Worm (Caenorhabditis elegans): Measurements from ENCODE around the gene C33B4.2.

C33B4.2 gene

ce11 chrII:11361751-11362150, 10.2 kb downstream of the C33B4.2 start:
- TF ChIP-seq let-607 (tag; optimal IDR thresholded peaks at IDR 0.05) (no peak), F10E7.11 (tag; optimal IDR thresholded peaks at IDR 0.05) (no peak), ztf-26 (tag; optimal IDR thresholded peaks at IDR 0.05) (no peak), F55B11.4 (tag; optimal IDR thresholded peaks at IDR 0.05; ENCODE audit: borderline replicate concordance, insufficient read depth) (no peak), F49E8.2 (tag; optimal IDR thresholded peaks at IDR 0.05; ENCODE audit: insufficient read depth) (no peak), ZK185.1 (tag; optimal IDR thresholded peaks at IDR 0.05; ENCODE audit: poor library complexity, severe bottlenecking) (no peak), attf-6 (GFP tag; IDR thresholded peaks at IDR 0.05) (no peak), madf-6 (GFP tag; IDR thresholded peaks at IDR 0.05) (no peak)

- no peak for TF ChIP-seq hmg-20 (GFP tag; IDR thresholded peaks at IDR 0.05)
- TF ChIP-seq Y56A3A.18 (GFP tag; IDR thresholded peaks at IDR 0.05): no peak
- no peak for TF ChIP-seq snpc-1.3 (tag; optimal IDR thresholded peaks at IDR 0.05; ENCODE audit: insufficient read depth)
- no peak for TF ChIP-seq F57C9.4 (tag; optimal IDR thresholded peaks at IDR 0.05)
- no peak for TF ChIP-seq nfya-1 (tag; optimal IDR thresholded peaks at IDR 0.05; ENCODE audit: borderline replicate concordance, insufficient read depth)
- no peak for TF ChIP-seq sea-2 (GFP tag; IDR thresholded peaks at IDR 0.05)
- TF ChIP-seq hsf-1 (GFP tag; IDR thresholded peaks at IDR 0.05): no peak
- no peak for TF ChIP-seq F33H1.4 (GFP tag; IDR thresholded peaks at IDR 0.05)
- TF ChIP-seq T07F8.4 (tag; optimal IDR thresholded peaks at IDR 0.05): no peak
- TF ChIP-seq attf-3 (GFP tag; conservative IDR thresholded peaks at IDR 0.05): no peak
- TF ChIP-seq ama-1 (optimal IDR thresholded peaks at IDR 0.05): no peak
- TF ChIP-seq ama-1 (GFP tag; optimal IDR thresholded peaks at IDR 0.05): no peak
- TF ChIP-seq mel-28 (tag; optimal IDR thresholded peaks at IDR 0.05; ENCODE audit: borderline replicate concordance): no peak
- TF ChIP-seq F10E7.11 (tag; optimal IDR thresholded peaks at IDR 0.05): no peak
- TF ChIP-seq lin-40 (tag; optimal IDR thresholded peaks at IDR 0.05): no peak
Observed at ce11 chrII:11353471-11353870, 18.5 kb downstream of the C33B4.2 start.

ce11 chrII:11351599-11351998, 20.3 kb downstream of the C33B4.2 start, which contains the start of gene clh-2:
TSS of gene clh-2 (plus strand) at chrII:11351899.
- TF ChIP-seq hmg-1.2 (GFP tag; IDR thresholded peaks at IDR 0.05) (no peak), Y53G8AR.9 (GFP tag; conservative IDR thresholded peaks at IDR 0.05) (0 out of 2 replicates have a peak, but pooled peaks have one; percentile 40)

- TF ChIP-seq lag-1 (GFP tag; IDR thresholded peaks at IDR 0.05) (no peak), F37B4.10 (GFP tag; IDR thresholded peaks at IDR 0.05) (no peak), dox-1 (GFP tag; IDR thresholded peaks at IDR 0.05) (no peak), ama-1 (optimal IDR thresholded peaks at IDR 0.05) (no peak), ama-1 (GFP tag; optimal IDR thresholded peaks at IDR 0.05) (no peak)
Observed at ce11 chrII:11349892-11350291, 22.1 kb downstream of the C33B4.2 start, which contains the start of gene dph-5. TSS of gene dph-5 (plus strand) at chrII:11350192.

ce11 chrII:11347878-11348556, 23.9 kb downstream of the C33B4.2 start, which contains the start of the genes B0491.6 and pigm-1:
TSS of gene B0491.6 (minus strand) at chrII:11348343.
TSS of gene pigm-1 (plus strand) at chrII:11348445.
- no peak for TF ChIP-seq nhr-90 (tag; optimal IDR thresholded peaks at IDR 0.05)
- TF ChIP-seq dpff-1 (tag; optimal IDR thresholded peaks at IDR 0.05): no peak
- TF ChIP-seq D2030.7 (GFP tag; IDR thresholded peaks at IDR 0.05): no peak
- no peak for TF ChIP-seq somi-1 (GFP tag; optimal IDR thresholded peaks at IDR 0.05)
- no peak for TF ChIP-seq nfyb-1 (GFP tag; IDR thresholded peaks at IDR 0.05)
- no peak for TF ChIP-seq nfya-2 (GFP tag; IDR thresholded peaks at IDR 0.05)
- TF ChIP-seq hlh-26 (GFP tag; conservative IDR thresholded peaks at IDR 0.05): no peak
- TF ChIP-seq him-1 (tag; optimal IDR thresholded peaks at IDR 0.05): no peak
- TF ChIP-seq attf-3 (GFP tag; conservative IDR thresholded peaks at IDR 0.05): no peak
- TF ChIP-seq snpc-1.1 (tag; optimal IDR thresholded peaks at IDR 0.05; ENCODE audit: insufficient read depth): no peak
- no peak for TF ChIP-seq cebp-2 (GFP tag; IDR thresholded peaks at IDR 0.05)
- 0 out of 2 replicates have a peak, but pooled peaks have one; percentile 16 for TF ChIP-seq pbrm-1 (GFP tag; IDR thresholded peaks at IDR 0.05)
- no peak for TF ChIP-seq K11D2.4 (GFP tag; IDR thresholded peaks at IDR 0.05)
- TF ChIP-seq hsf-1 (GFP tag; IDR thresholded peaks at IDR 0.05): 0 out of 2 replicates have a peak, but pooled peaks have one; percentile 39
- TF ChIP-seq C06A6.2 (GFP tag; conservative IDR thresholded peaks at IDR 0.05): no peak
- TF ChIP-seq lsy-27 (tag; optimal IDR thresholded peaks at IDR 0.05; ENCODE audit: borderline replicate concordance, insufficient read depth): no peak
